Worm (Caenorhabditis elegans): ENCODE data around the gene gtsf-1.

gtsf-1 gene

ce11 chrIV:16845376-16845775 is 20.3 kb upstream of the gtsf-1 start (continued):
- peak; percentile 84 for TF ChIP-seq attf-5 (GFP tag; optimal IDR thresholded peaks at IDR 0.05)
- TF ChIP-seq zfh-2 (GFP tag; conservative IDR thresholded peaks at IDR 0.05): peak; percentile 68
- peak; percentile 98 for TF ChIP-seq ekl-4 (GFP tag; IDR thresholded peaks at IDR 0.05)
- peak; percentile 100 for TF ChIP-seq dox-1 (GFP tag; IDR thresholded peaks at IDR 0.05)
- peak; percentile 98 for TF ChIP-seq cebp-2 (GFP tag; IDR thresholded peaks at IDR 0.05)
- TF ChIP-seq madf-3 (GFP tag; IDR thresholded peaks at IDR 0.05): peak; percentile 97
- TF ChIP-seq repo-1 (tag; optimal IDR thresholded peaks at IDR 0.05): peak; percentile 43
- TF ChIP-seq ceh-100 (GFP tag; IDR thresholded peaks at IDR 0.05): peak; percentile 90
- peak; percentile 84 for TF ChIP-seq ztf-6 (GFP tag; IDR thresholded peaks at IDR 0.05)
- TF ChIP-seq lsl-1 (GFP tag; optimal IDR thresholded peaks at IDR 0.05): peak; percentile 21
- peak; percentile 64 for TF ChIP-seq efl-1 (GFP tag; optimal IDR thresholded peaks at IDR 0.05)
- 0 out of 2 replicates have a peak, but pooled peaks have one; percentile 87 for TF ChIP-seq nhr-120 (GFP tag; IDR thresholded peaks at IDR 0.05)
- peak; percentile 89 for TF ChIP-seq hsf-1 (GFP tag; IDR thresholded peaks at IDR 0.05)
- TF ChIP-seq F33H1.4 (GFP tag; IDR thresholded peaks at IDR 0.05): peak; percentile 89
- peak; percentile 95 for TF ChIP-seq egl-44 (GFP tag; IDR thresholded peaks at IDR 0.05)
- peak; percentile 90 for TF ChIP-seq sea-2 (GFP tag; IDR thresholded peaks at IDR 0.05)
- peak; percentile 74 for TF ChIP-seq Y53F4B.3 (GFP tag; IDR thresholded peaks at IDR 0.05)
- peak; percentile 97 for TF ChIP-seq K11D2.4 (GFP tag; IDR thresholded peaks at IDR 0.05)

- TF ChIP-seq attf-6 (GFP tag; IDR thresholded peaks at IDR 0.05) (peak; percentile 57; the same call in 1 of the 2 replicates), mcd-1 (GFP tag; IDR thresholded peaks at IDR 0.05) (peak; percentile 41; the same call in 1 of the 2 replicates)
Measured at ce11 chrIV:16849078-16849477, 16.6 kb upstream of the gtsf-1 start.

DNA sequence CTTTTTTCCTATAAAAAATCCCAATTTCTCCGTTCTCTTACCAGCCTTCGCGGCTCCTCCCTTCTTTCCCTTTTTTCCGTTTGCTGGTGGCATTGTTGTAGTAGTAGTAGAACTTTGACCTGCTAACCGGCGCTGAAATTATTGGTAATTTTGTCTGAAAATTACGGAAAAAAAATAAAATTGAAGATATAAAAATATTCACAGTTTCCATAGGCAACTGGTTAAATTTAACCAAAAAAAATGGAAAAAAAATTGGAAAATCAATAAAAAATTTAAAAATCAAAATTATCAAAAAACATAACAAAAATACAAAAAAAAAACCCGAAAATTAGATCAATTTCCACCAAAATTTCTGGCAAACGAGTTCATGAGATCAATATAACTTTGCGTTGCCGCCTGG is 10.8 kb upstream of the gtsf-1 start, which contains the start of gene map-2:
Gene map-2 (minus strand): TSS at position 101 of the 400 bp plus-strand sequence.
- TF ChIP-seq F33H1.4 (GFP tag; IDR thresholded peaks at IDR 0.05): no peak
- no peak for TF ChIP-seq snpc-4 (GFP tag; optimal IDR thresholded peaks at IDR 0.05)
- peak in 1 of 4 experiments; percentile 62 for TF ChIP-seq snpc-4 (tag; optimal IDR thresholded peaks at IDR 0.05)

- TF ChIP-seq D2030.7 (GFP tag; IDR thresholded peaks at IDR 0.05): no peak
- TF ChIP-seq madf-10 (tag; optimal IDR thresholded peaks at IDR 0.05): no peak
- peak; percentile 73 for TF ChIP-seq zfh-2 (GFP tag; conservative IDR thresholded peaks at IDR 0.05)
- TF ChIP-seq ceh-79 (tag; optimal IDR thresholded peaks at IDR 0.05): no peak
- no peak for TF ChIP-seq him-1 (tag; optimal IDR thresholded peaks at IDR 0.05)
- no peak for TF ChIP-seq ztf-28 (GFP tag; IDR thresholded peaks at IDR 0.05)
- no peak for TF ChIP-seq T26A5.8 (tag; optimal IDR thresholded peaks at IDR 0.05)
- TF ChIP-seq unc-62 (GFP tag; optimal IDR thresholded peaks at IDR 0.05): no peak
- no peak for TF ChIP-seq attf-5 (GFP tag; optimal IDR thresholded peaks at IDR 0.05)
- TF ChIP-seq F57C9.4 (tag; optimal IDR thresholded peaks at IDR 0.05): no peak
- TF ChIP-seq zim-3 (tag; optimal IDR thresholded peaks at IDR 0.05): peak; percentile 3
- no peak for TF ChIP-seq xnd-1 (tag; optimal IDR thresholded peaks at IDR 0.05)
- TF ChIP-seq nfya-2 (GFP tag; IDR thresholded peaks at IDR 0.05): no peak
- TF ChIP-seq aptf-2 (GFP tag; conservative IDR thresholded peaks at IDR 0.05): no peak
- 0 out of 2 replicates have a peak, but pooled peaks have one; percentile 50 for TF ChIP-seq attf-6 (GFP tag; IDR thresholded peaks at IDR 0.05)
- TF ChIP-seq F33H1.4 (GFP tag; IDR thresholded peaks at IDR 0.05): no peak
- TF ChIP-seq F39B2.1 (GFP tag; IDR thresholded peaks at IDR 0.05): no peak
- TF ChIP-seq ama-1 (optimal IDR thresholded peaks at IDR 0.05): no peak
- TF ChIP-seq ama-1 (GFP tag; optimal IDR thresholded peaks at IDR 0.05): no peak
- TF ChIP-seq lin-40 (tag; optimal IDR thresholded peaks at IDR 0.05): no peak
- TF ChIP-seq ceh-91 (GFP tag; IDR thresholded peaks at IDR 0.05): no peak
- TF ChIP-seq ZK185.1 (tag; optimal IDR thresholded peaks at IDR 0.05; ENCODE audit: poor library complexity, severe bottlenecking): no peak
- no peak for TF ChIP-seq K12H6.12 (tag; optimal IDR thresholded peaks at IDR 0.05)
- no peak for TF ChIP-seq Y95B8A.8 (GFP tag; IDR thresholded peaks at IDR 0.05)
- TF ChIP-seq dpl-1 (GFP tag; optimal IDR thresholded peaks at IDR 0.05): no peak
- TF ChIP-seq dox-1 (GFP tag; IDR thresholded peaks at IDR 0.05): 0 out of 2 replicates have a peak, but pooled peaks have one; percentile 8
- no peak for TF ChIP-seq mcd-1 (GFP tag; IDR thresholded peaks at IDR 0.05)
- TF ChIP-seq snpc-3.4 (tag; optimal IDR thresholded peaks at IDR 0.05): no peak
- no peak for TF ChIP-seq ceh-58 (GFP tag; IDR thresholded peaks at IDR 0.05)
Measured at ce11 chrIV:16860702-16861101, 4.9 kb upstream of the gtsf-1 start.
